Worm (Caenorhabditis elegans): Measurements from ENCODE around the gene F10D7.10.

- TF ChIP-seq W03F9.2 (tag; optimal IDR thresholded peaks at IDR 0.05) = no peak
- no peak for TF ChIP-seq him-1 (tag; optimal IDR thresholded peaks at IDR 0.05)
These were observed 4.8 kb upstream of the F10D7.10 start for ce11 chrX:17384343-17384742.

Measured in whole organism, L4/young adult.